Worm (Caenorhabditis elegans): ENCODE data around the gene srw-142.

srw-142 gene

ce11 chrV:2922594-2922993 lies 35.5 kb downstream of the srw-142 start, which contains the start of gene srh-38:
TSS of gene srh-38 (minus strand) at chrV:2922694.
- TF ChIP-seq pqm-1 (tag; optimal IDR thresholded peaks at IDR 0.05): no peak
- no peak for TF ChIP-seq pha-4 (tag; optimal IDR thresholded peaks at IDR 0.05)
- no peak for TF ChIP-seq hmg-11 (tag; optimal IDR thresholded peaks at IDR 0.05)
- no peak for TF ChIP-seq ceh-9 (tag; optimal IDR thresholded peaks at IDR 0.05)

ce11 chrV:2920125-2920524 lies 38.0 kb downstream of the srw-142 start:
- TF ChIP-seq mml-1 (tag; optimal IDR thresholded peaks at IDR 0.05): no peak
- TF ChIP-seq nhr-67 (tag; optimal IDR thresholded peaks at IDR 0.05): no peak
- TF ChIP-seq daf-12 (tag; optimal IDR thresholded peaks at IDR 0.05): no peak
- TF ChIP-seq skn-1 (tag; optimal IDR thresholded peaks at IDR 0.05): no peak
- TF ChIP-seq egl-5 (tag; optimal IDR thresholded peaks at IDR 0.05): no peak
- TF ChIP-seq pha-4 (tag; optimal IDR thresholded peaks at IDR 0.05): no peak
- TF ChIP-seq eor-1 (tag; optimal IDR thresholded peaks at IDR 0.05): no peak
- no peak for TF ChIP-seq unc-62 (GFP tag; optimal IDR thresholded peaks at IDR 0.05)
- no peak for TF ChIP-seq elt-3 (tag; optimal IDR thresholded peaks at IDR 0.05)
- no peak for TF ChIP-seq nfya-1 (tag; optimal IDR thresholded peaks at IDR 0.05; ENCODE audit: insufficient read depth)

- TF ChIP-seq ceh-28 (tag; optimal IDR thresholded peaks at IDR 0.05): no peak
- TF ChIP-seq tbx-2 (tag; optimal IDR thresholded peaks at IDR 0.05): no peak
- TF ChIP-seq ama-1 (optimal IDR thresholded peaks at IDR 0.05): no peak
- no peak for TF ChIP-seq nhr-237 (tag; optimal IDR thresholded peaks at IDR 0.05)
- no peak for TF ChIP-seq fos-1 (tag; optimal IDR thresholded peaks at IDR 0.05)
- TF ChIP-seq nfya-1 (tag; optimal IDR thresholded peaks at IDR 0.05; ENCODE audit: insufficient read depth): no peak
- TF ChIP-seq nhr-11 (tag; optimal IDR thresholded peaks at IDR 0.05): no peak
- TF ChIP-seq unc-62 (GFP tag; optimal IDR thresholded peaks at IDR 0.05): no peak
- no peak for TF ChIP-seq nhr-67 (tag; optimal IDR thresholded peaks at IDR 0.05)
- TF ChIP-seq elt-1 (tag; optimal IDR thresholded peaks at IDR 0.05): no peak
- no peak for TF ChIP-seq egl-27 (tag; optimal IDR thresholded peaks at IDR 0.05)
- no peak for TF ChIP-seq snpc-4 (tag; optimal IDR thresholded peaks at IDR 0.05)
These were observed 44.2 kb downstream of the srw-142 start, which contains the start of gene srh-146 for ce11 chrV:2913948-2914347. TSS of gene srh-146 (plus strand) at chrV:2914248.

- TF ChIP-seq ceh-82 (tag; optimal IDR thresholded peaks at IDR 0.05): no peak
- no peak for TF ChIP-seq elt-2 (tag; optimal IDR thresholded peaks at IDR 0.05)
These were observed 45.2 kb downstream of the srw-142 start, which contains the start of gene C31B8.9 for ce11 chrV:2912901-2913300. TSS of gene C31B8.9 (minus strand) at chrV:2913001.

ce11 chrV:2909525-2909924 lies 48.6 kb downstream of the srw-142 start, which contains the start of gene zmp-3:
TSS of gene zmp-3 (minus strand) at chrV:2909625.
- no peak for TF ChIP-seq jun-1 (tag; optimal IDR thresholded peaks at IDR 0.05)
- no peak for TF ChIP-seq pqm-1 (tag; optimal IDR thresholded peaks at IDR 0.05)
- TF ChIP-seq unc-62 (GFP tag; optimal IDR thresholded peaks at IDR 0.05): no peak
- no peak for TF ChIP-seq lin-39 (tag; optimal IDR thresholded peaks at IDR 0.05)
- TF ChIP-seq nhr-76 (tag; optimal IDR thresholded peaks at IDR 0.05): no peak
- no peak for TF ChIP-seq elt-1 (tag; optimal IDR thresholded peaks at IDR 0.05)
- no peak for TF ChIP-seq ceh-28 (tag; optimal IDR thresholded peaks at IDR 0.05)
- TF ChIP-seq ceh-16 (tag; optimal IDR thresholded peaks at IDR 0.05): no peak
- no peak for TF ChIP-seq fos-1 (tag; optimal IDR thresholded peaks at IDR 0.05)
- no peak for TF ChIP-seq mml-1 (tag; optimal IDR thresholded peaks at IDR 0.05)
- TF ChIP-seq ZK546.5 (tag; optimal IDR thresholded peaks at IDR 0.05): no peak
